Worm (Caenorhabditis elegans) whole organism, midembryonic: ENCODE measurements around the gene T08H10.3.

Experiments used
- cog-1 ChIP-seq: sonication (generic microtip); optimal IDR thresholded peaks from 2 replicates; lab custom pipeline; 2016; ENCODE audit warnings: missing genetic modification characterization, missing compliant biosample characterization
- flt-1 ChIP-seq: fragments of 200-800 bp; sonication (Bioruptor generic); IDR thresholded peaks from 2 replicates; pipeline ENCODE4 v1.3.6; 2022; ENCODE audit warnings: missing genetic modification characterization, missing compliant biosample characterization
- ztf-23 ChIP-seq: fragments of 200-800 bp; sonication (Bioruptor generic); IDR thresholded peaks from 2 replicates; pipeline ENCODE4 v1.3.6; 2022; ENCODE audit warnings: missing genetic modification reagents, missing genetic modification characterization, missing compliant biosample characterization
- ztf-29 ChIP-seq: fragments of 200-800 bp; sonication (Bioruptor generic); IDR thresholded peaks from 2 replicates; pipeline ENCODE4 v1.3.6; 2022; ENCODE audit warnings: missing genetic modification reagents, missing genetic modification characterization, missing compliant biosample characterization

DNA sequence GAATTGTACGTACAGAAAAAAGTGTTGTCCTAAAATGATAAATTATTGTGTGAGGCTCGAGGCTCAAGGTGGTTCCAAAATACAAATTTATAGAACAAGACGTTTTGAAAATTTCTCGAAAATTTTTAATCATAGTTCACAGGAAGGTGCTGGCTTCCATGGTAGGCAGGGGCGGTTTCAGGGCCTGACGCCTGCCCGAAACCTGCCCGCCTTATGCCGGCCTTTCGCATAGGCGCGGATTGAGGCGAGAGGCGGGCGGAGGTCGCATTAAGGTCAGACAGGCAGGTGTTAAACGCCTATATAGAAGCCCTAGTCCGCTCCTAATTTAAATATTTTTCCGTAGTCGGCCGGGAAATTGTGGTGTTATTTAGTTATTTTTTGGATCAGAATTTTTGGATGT, 48.1 kb upstream of the T08H10.3 start:
- no peak for TF ChIP-seq ztf-23 (GFP tag; lab: Robert Waterston, UW)
- TF ChIP-seq ztf-29 = no peak
- no peak for TF ChIP-seq flt-1
- TF ChIP-seq cog-1 = no peak
